Fruit fly (Drosophila melanogaster) whole organism, embryonic: Measurements from ENCODE around the gene CG6739.
A peak's percentile ranks its signal among the peaks of the same experiment; 100 is the strongest.

Source experiments
- Ada2b ChIP-seq: fragments of 200-800 bp; sonication (Bioruptor generic); IDR thresholded peaks from 2 replicates; pipeline ENCODE4 v1.3.6; 2022; ENCODE audit warnings: missing biosample characterization, missing genetic modification characterization
- Awh ChIP-seq: fragments of 200-800 bp; sonication (Bioruptor generic); IDR thresholded peaks from 2 replicates; pipeline ENCODE4, ENCODE4 v1.3.6; 2022; ENCODE audit warnings: missing biosample characterization, missing genetic modification characterization
- Bdp1 ChIP-seq: fragments of 200-800 bp; sonication (Bioruptor generic); optimal IDR thresholded peaks from 3 replicates; lab custom pipeline; 2016; ENCODE audit warnings: missing biosample characterization, missing genetic modification characterization
- CG10543 ChIP-seq: fragments of 200-800 bp; sonication (Bioruptor generic); optimal IDR thresholded peaks from 3 replicates; lab custom pipeline; 2017; ENCODE audit warnings: missing biosample characterization, mild to moderate bottlenecking, missing genetic modification characterization, moderate library complexity
- CG11696 ChIP-seq: fragments of 200-800 bp; sonication (Bioruptor generic); IDR thresholded peaks from 2 replicates; pipeline ENCODE4 v1.3.6; 2022; ENCODE audit warnings: missing biosample characterization, missing genetic modification characterization
- CG12659 ChIP-seq: fragments of 200-800 bp; sonication (Bioruptor generic); optimal IDR thresholded peaks from 3 replicates; lab custom pipeline; 2017; ENCODE audit warnings: mild to moderate bottlenecking, missing biosample characterization, missing genetic modification reagents, missing genetic modification characterization
- CG13894 ChIP-seq: fragments of 200-800 bp; sonication (Bioruptor generic); optimal IDR thresholded peaks from 3 replicates; lab custom pipeline; 2018; ENCODE audit warnings: missing biosample characterization, mild to moderate bottlenecking, missing genetic modification characterization, moderate library complexity
- CG18476 ChIP-seq: fragments of 200-800 bp; sonication (Bioruptor generic); optimal IDR thresholded peaks from 2 replicates; lab custom pipeline; 2016; ENCODE audit warnings: missing biosample characterization, mild to moderate bottlenecking, missing genetic modification characterization
- CG3163 ChIP-seq: fragments of 200-800 bp; sonication (Bioruptor generic); optimal IDR thresholded peaks from 3 replicates; lab custom pipeline; 2016; ENCODE audit warnings: missing biosample characterization, missing genetic modification characterization
- CG34376 ChIP-seq: fragments of 200-800 bp; sonication (Bioruptor generic); optimal IDR thresholded peaks from 2 replicates; lab custom pipeline; 2018; ENCODE audit warnings: missing biosample characterization, mild to moderate bottlenecking, missing genetic modification characterization
- CG3726 ChIP-seq: fragments of 200-800 bp; sonication (Bioruptor generic); IDR thresholded peaks from 3 replicates; pipeline ENCODE4, ENCODE4 v1.3.6; 2022; ENCODE audit warnings: missing biosample characterization, missing genetic modification characterization
- CG6175 ChIP-seq: fragments of 200-800 bp; sonication (Bioruptor generic); IDR thresholded peaks from 3 replicates; pipeline ENCODE4 v1.3.6; 2022; ENCODE audit warnings: missing biosample characterization, missing genetic modification characterization
- CG6254 ChIP-seq: fragments of 200-800 bp; sonication (Bioruptor generic); optimal IDR thresholded peaks from 3 replicates; lab custom pipeline; 2017; ENCODE audit warnings: mild to moderate bottlenecking, missing biosample characterization, missing genetic modification reagents, missing genetic modification characterization
- CG7372 ChIP-seq: fragments of 200-800 bp; sonication (Bioruptor generic); IDR thresholded peaks from 2 replicates; pipeline ENCODE4 v1.3.6; 2022; ENCODE audit warnings: missing biosample characterization, missing genetic modification characterization
- CG7839 ChIP-seq: fragments of 200-800 bp; sonication (Bioruptor generic); optimal IDR thresholded peaks from 3 replicates; lab custom pipeline; 2018; ENCODE audit warnings: missing biosample characterization, mild to moderate bottlenecking, missing genetic modification characterization, moderate library complexity
- D19A ChIP-seq: fragments of 200-800 bp; optimal IDR thresholded peaks from 3 replicates; lab custom pipeline; 2019; ENCODE audit warnings: missing biosample characterization, mild to moderate bottlenecking, missing genetic modification characterization, moderate library complexity
- Dbx ChIP-seq: fragments of 200-800 bp; sonication (Bioruptor generic); IDR thresholded peaks from 3 replicates; pipeline ENCODE4 v1.3.6; 2022; ENCODE audit warnings: missing biosample characterization, missing genetic modification characterization
- Deaf1 ChIP-seq: fragments of 200-800 bp; optimal IDR thresholded peaks from 3 replicates; lab custom pipeline; 2019; ENCODE audit warnings: missing biosample characterization, mild to moderate bottlenecking, missing genetic modification characterization, moderate library complexity
- Dp ChIP-seq: fragments of 200-800 bp; sonication (Bioruptor generic); optimal IDR thresholded peaks from 2 replicates; lab custom pipeline; 2018; ENCODE audit warnings: missing biosample characterization, mild to moderate bottlenecking, missing genetic modification characterization, moderate library complexity
- Gsc ChIP-seq: fragments of 200-800 bp; sonication (Bioruptor generic); IDR thresholded peaks from 2 replicates; pipeline ENCODE4 v1.3.6; 2022; ENCODE audit warnings: missing biosample characterization, missing genetic modification characterization
- Hand ChIP-seq: fragments of 200-800 bp; sonication (Bioruptor generic); optimal IDR thresholded peaks from 2 replicates; lab custom pipeline; 2017; ENCODE audit warnings: mild to moderate bottlenecking, missing biosample characterization, missing genetic modification reagents, missing genetic modification characterization
- Mrtf ChIP-seq: fragments of 200-800 bp; sonication (Bioruptor generic); IDR thresholded peaks from 3 replicates; pipeline ENCODE4 v1.3.6; 2022; ENCODE audit warnings: missing biosample characterization, missing genetic modification characterization
- NFAT ChIP-seq: fragments of 200-800 bp; sonication (Bioruptor generic); IDR thresholded peaks from 2 replicates; pipeline ENCODE4 v1.3.6; 2022; ENCODE audit warnings: missing biosample characterization, missing genetic modification characterization
- NK7.1 ChIP-seq: fragments of 200-800 bp; sonication (Bioruptor generic); optimal IDR thresholded peaks from 3 replicates; lab custom pipeline; 2016; ENCODE audit warnings: missing biosample characterization, missing genetic modification characterization
- Opbp ChIP-seq: fragments of 200-800 bp; sonication (Bioruptor generic); IDR thresholded peaks from 3 replicates; pipeline ENCODE4 v1.3.6; 2022; ENCODE audit warnings: missing biosample characterization, missing genetic modification characterization; ENCODE audit not compliant: partially characterized antibody
- Sin3A ChIP-seq: fragments of >200 bp; optimal IDR thresholded peaks from 2 replicates; lab custom pipeline; 2018
- Usf ChIP-seq: fragments of 200-800 bp; sonication (Bioruptor generic); optimal IDR thresholded peaks from 2 replicates; lab custom pipeline; 2017; ENCODE audit warnings: missing genotype, missing biosample characterization, missing genetic modification characterization
- YL-1 ChIP-seq: fragments of 200-800 bp; sonication (Bioruptor generic); optimal IDR thresholded peaks from 3 replicates; lab custom pipeline; 2017; ENCODE audit warnings: missing biosample characterization, mild to moderate bottlenecking, missing genetic modification characterization
- cad ChIP-seq: fragments of >200 bp; optimal IDR thresholded peaks from 2 replicates; lab custom pipeline; 2017; ENCODE audit warnings: missing biosample characterization, missing genetic modification characterization
- chinmo ChIP-seq: fragments of 200-800 bp; sonication (Bioruptor generic); IDR thresholded peaks from 4 replicates; pipeline ENCODE4 v1.3.6; 2022; ENCODE audit warnings: missing biosample characterization, missing genetic modification characterization; ENCODE audit not compliant: partially characterized antibody
- crol ChIP-seq: fragments of 200-800 bp; sonication (Bioruptor generic); IDR thresholded peaks from 2 replicates; pipeline ENCODE4 v1.3.6; 2022; ENCODE audit warnings: missing biosample characterization, missing genetic modification characterization
- dimm ChIP-seq: fragments of 200-800 bp; sonication (Bioruptor generic); IDR thresholded peaks from 2 replicates; pipeline ENCODE4 v1.3.6; 2022; ENCODE audit warnings: missing biosample characterization, missing genetic modification characterization
- esg ChIP-seq: fragments of 200-800 bp; sonication (Bioruptor generic); conservative IDR thresholded peaks from 2 replicates; pipeline ENCODE4 v1.3.6; 2022; ENCODE audit warnings: missing biosample characterization, missing genetic modification characterization
- fd3F ChIP-seq: fragments of 200-800 bp; sonication (Bioruptor generic); optimal IDR thresholded peaks from 2 replicates; lab custom pipeline; 2018; ENCODE audit warnings: missing biosample characterization, mild to moderate bottlenecking, missing genetic modification characterization, moderate library complexity
- fd96Cb ChIP-seq: fragments of 200-800 bp; sonication (Bioruptor generic); optimal IDR thresholded peaks from 2 replicates; lab custom pipeline; 2018; ENCODE audit warnings: missing biosample characterization, mild to moderate bottlenecking, missing genetic modification characterization, moderate library complexity
- gt ChIP-seq: fragments of 200-800 bp; sonication (Bioruptor generic); IDR thresholded peaks from 2 replicates; pipeline ENCODE4 v1.3.6; 2022; ENCODE audit warnings: missing biosample characterization, missing genetic modification characterization
- hbn ChIP-seq: fragments of 200-800 bp; sonication (Bioruptor generic); IDR thresholded peaks from 2 replicates; pipeline ENCODE4 v1.3.6; 2022; ENCODE audit warnings: missing biosample characterization, missing genetic modification characterization; ENCODE audit not compliant: partially characterized antibody
- ind ChIP-seq: fragments of 200-800 bp; sonication (Bioruptor generic); optimal IDR thresholded peaks from 3 replicates; lab custom pipeline; 2016; ENCODE audit warnings: missing biosample characterization, missing genetic modification characterization
- inv ChIP-seq: fragments of 200-800 bp; sonication (Bioruptor generic); IDR thresholded peaks from 2 replicates; pipeline ENCODE4 v1.3.6; 2022; ENCODE audit warnings: missing biosample characterization, missing genetic modification characterization; ENCODE audit not compliant: partially characterized antibody
- kah ChIP-seq: fragments of 200-800 bp; sonication (Bioruptor generic); optimal IDR thresholded peaks from 2 replicates; lab custom pipeline; 2018; ENCODE audit warnings: missing biosample characterization, mild to moderate bottlenecking, missing genetic modification characterization
- lbe ChIP-seq: fragments of 200-800 bp; sonication (Bioruptor generic); optimal IDR thresholded peaks from 2 replicates; lab custom pipeline; 2016; ENCODE audit warnings: missing biosample characterization, mild to moderate bottlenecking, missing genetic modification characterization
- lov ChIP-seq, 2 experiments: fragments of 200-800 bp in 1 of 2; fragments of >200 bp in 1 of 2; sonication (Bioruptor generic) in 1 of 2; IDR thresholded peaks in 1 of 2; optimal IDR thresholded peaks in 1 of 2; 2 replicates in 1 of 2; 3 replicates in 1 of 2; pipeline versions ENCODE4 v1.3.6 to Lab custom; 2017 to 2022; ENCODE audit warnings: missing biosample characterization in 1 of 2, missing genetic modification characterization in 1 of 2
- maf-S ChIP-seq: fragments of 200-800 bp; sonication (Bioruptor generic); optimal IDR thresholded peaks from 2 replicates; lab custom pipeline; 2016; ENCODE audit warnings: missing biosample characterization, missing genetic modification characterization
- nau ChIP-seq: fragments of 200-800 bp; sonication (Bioruptor generic); optimal IDR thresholded peaks from 3 replicates; lab custom pipeline; 2017; ENCODE audit warnings: missing biosample characterization, mild to moderate bottlenecking, missing genetic modification characterization, missing genetic modification reagents
- nmo ChIP-seq: fragments of 200-800 bp; sonication (Bioruptor generic); optimal IDR thresholded peaks from 2 replicates; lab custom pipeline; 2018; ENCODE audit warnings: missing biosample characterization, mild to moderate bottlenecking, missing genetic modification characterization, moderate library complexity
- pfk ChIP-seq: fragments of 200-800 bp; sonication (Bioruptor generic); optimal IDR thresholded peaks from 2 replicates; lab custom pipeline; 2018; ENCODE audit warnings: missing biosample characterization, mild to moderate bottlenecking, missing genetic modification characterization, moderate library complexity
- phol ChIP-seq: fragments of 200-800 bp; sonication (Bioruptor generic); optimal IDR thresholded peaks from 3 replicates; lab custom pipeline; 2018; ENCODE audit warnings: missing biosample characterization, mild to moderate bottlenecking, missing genetic modification characterization, moderate library complexity
- toy ChIP-seq: fragments of 200-800 bp; sonication (Bioruptor generic); IDR thresholded peaks from 2 replicates; pipeline ENCODE4 v1.3.6; 2022; ENCODE audit warnings: missing biosample characterization, missing genetic modification characterization

The CG6739 gene

DNA sequence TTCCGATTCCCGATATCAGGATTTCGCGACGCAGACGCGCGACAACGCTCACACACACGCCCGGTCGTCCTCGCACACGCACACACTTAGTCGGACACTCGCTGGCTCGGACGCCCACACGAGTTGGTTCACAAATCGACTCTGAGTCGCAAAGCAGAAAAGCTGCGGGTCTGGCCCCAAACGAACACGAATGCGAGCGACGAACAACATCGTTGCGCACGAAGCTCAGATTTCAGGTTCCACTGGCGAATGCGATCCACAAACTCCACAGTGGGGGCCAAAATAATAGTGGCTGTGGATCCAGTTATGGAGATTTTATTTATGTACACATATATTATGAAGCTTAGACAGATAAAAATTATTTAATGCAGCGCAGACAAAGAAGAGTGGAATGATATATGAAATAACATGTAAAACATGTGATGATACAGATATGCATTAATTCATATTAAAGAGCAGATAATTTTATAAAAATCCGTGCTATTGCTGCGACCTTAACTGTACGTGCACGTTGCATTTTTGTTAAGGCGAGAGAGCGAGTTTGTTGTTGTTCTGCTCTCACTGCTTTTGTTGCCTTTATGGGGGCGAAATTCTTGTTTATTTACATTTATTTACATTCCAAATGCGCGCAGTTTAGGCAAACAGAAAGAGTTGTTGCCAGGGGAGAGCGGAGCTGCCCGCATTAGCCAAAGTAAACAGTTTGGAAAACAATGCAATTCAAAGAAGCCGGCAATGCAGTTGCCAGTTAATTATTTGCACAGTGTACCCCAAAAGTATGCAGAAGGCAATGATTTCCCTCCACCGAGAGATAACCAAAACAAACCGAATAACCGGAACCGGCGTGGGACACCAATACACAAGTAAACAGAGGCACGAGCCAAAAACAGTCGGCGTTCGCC is 31.5 kb upstream of the CG6739 start (continued):
- TF ChIP-seq CG3726 (GFP tag; lab: Robert Waterston, UW): no peak
- TF ChIP-seq Hand (GFP tag; lab: Kevin White, UChicago): no peak
- TF ChIP-seq Bdp1: peak; percentile 16
- peak; percentile 89 for TF ChIP-seq lbe (GFP tag; lab: Kevin White, UChicago)
- TF ChIP-seq Gsc: no peak
- TF ChIP-seq maf-S (GFP tag; lab: Kevin White, UChicago): no peak
- TF ChIP-seq CG10543 (GFP tag; lab: Kevin White, UChicago): peak; percentile 51
- TF ChIP-seq Deaf1: peak; percentile 100
- TF ChIP-seq Sin3A (lab: Kevin White, UChicago): no peak
- no peak for TF ChIP-seq NFAT
- no peak for TF ChIP-seq YL-1 (GFP tag; lab: Kevin White, UChicago)
- peak; percentile 94 for TF ChIP-seq phol
- no peak for TF ChIP-seq cad (GFP tag; lab: Kevin White, UChicago)
- peak; percentile 23 for TF ChIP-seq CG3163
- peak; percentile 90 for TF ChIP-seq CG6254 (GFP tag; lab: Kevin White, UChicago)
- peak; percentile 48 for TF ChIP-seq Ada2b (GFP tag; lab: Robert Waterston, UW)
- TF ChIP-seq lov (optimal IDR thresholded peaks at IDR 0.05; lab: Kevin White, UChicago): no peak
- 0 out of 3 replicates have a peak, but pooled peaks have one; percentile 78 for TF ChIP-seq lov (GFP tag; IDR thresholded peaks at IDR 0.05; lab: Robert Waterston, UW)
- peak; percentile 54; the same call in 2 of the 3 replicates for TF ChIP-seq Mrtf (GFP tag; lab: Robert Waterston, UW)
- TF ChIP-seq D19A (tag; lab: Kevin White, UChicago): peak; percentile 90
- TF ChIP-seq NK7.1 (GFP tag; lab: Kevin White, UChicago): peak; percentile 43
- peak; percentile 94 for TF ChIP-seq nmo (GFP tag; lab: Kevin White, UChicago)
- TF ChIP-seq CG34376 (GFP tag; lab: Kevin White, UChicago): peak; percentile 49
- TF ChIP-seq pfk: peak; percentile 33
- TF ChIP-seq fd3F (GFP tag; lab: Kevin White, UChicago): peak; percentile 66
- peak; percentile 67 for TF ChIP-seq CG12659 (GFP tag; lab: Kevin White, UChicago)
- peak; percentile 38 for TF ChIP-seq CG7372 (GFP tag; lab: Robert Waterston, UW)
- peak; percentile 98 for TF ChIP-seq CG13894
- peak; percentile 74 for TF ChIP-seq Awh (GFP tag; lab: Robert Waterston, UW)
- TF ChIP-seq Dbx (GFP tag; lab: Robert Waterston, UW): no peak; the same call in 2 of the 3 replicates
- no peak for TF ChIP-seq esg (GFP tag; lab: Robert Waterston, UW)
- 0 out of 2 replicates have a peak, but pooled peaks have one; percentile 12 for TF ChIP-seq toy (GFP tag; lab: Robert Waterston, UW)
- peak; percentile 79 for TF ChIP-seq ind
- TF ChIP-seq inv (GFP tag; lab: Robert Waterston, UW): no peak
- no peak for TF ChIP-seq hbn (GFP tag; lab: Robert Waterston, UW)
- TF ChIP-seq Opbp (GFP tag; lab: Robert Waterston, UW): peak; percentile 49; the same call in 2 of the 3 replicates
- TF ChIP-seq Dp: no peak
- no peak for TF ChIP-seq gt
- peak; percentile 72 for TF ChIP-seq kah
- TF ChIP-seq chinmo (GFP tag; lab: Robert Waterston, UW): peak; percentile 80; the same call in 2 of the 4 replicates
- peak; percentile 47; the same call in 1 of the 2 replicates for TF ChIP-seq crol (GFP tag; lab: Robert Waterston, UW)
- peak; percentile 93 for TF ChIP-seq fd96Cb (tag; lab: Kevin White, UChicago)
- TF ChIP-seq nau (GFP tag; lab: Kevin White, UChicago): peak; percentile 83
- peak; percentile 75 for TF ChIP-seq CG18476 (GFP tag; lab: Kevin White, UChicago)
- TF ChIP-seq CG11696 (GFP tag; lab: Robert Waterston, UW): peak; percentile 99
- TF ChIP-seq dimm (GFP tag; lab: Robert Waterston, UW): no peak
- peak; percentile 18 for TF ChIP-seq Usf (GFP tag; lab: Kevin White, UChicago)
- no peak; the same call in 2 of the 3 replicates for TF ChIP-seq CG6175 (GFP tag; lab: Robert Waterston, UW)
- TF ChIP-seq CG7839: peak; percentile 86
